Worm (Caenorhabditis elegans) whole organism, L1 larva: ENCODE data around the gene best-19.

Source experiments
- ces-1 ChIP-seq: fragments of 150-350 bp; optimal IDR thresholded peaks from 2 replicates; lab custom pipeline; 2014; ENCODE audit warnings: missing biosample characterization, missing genetic modification reagents, missing genetic modification characterization
- egl-27 ChIP-seq, 2 experiments: fragments of 150-350 bp in 1 of 2; sonication (generic microtip); optimal IDR thresholded peaks; 3 replicates each; lab custom pipeline; 2017 to 2018; ENCODE audit warnings: missing biosample characterization in 2 of 2, missing genetic modification characterization in 2 of 2, missing genetic modification reagents in 2 of 2
- lin-13 ChIP-seq: fragments of 150-350 bp; optimal IDR thresholded peaks from 2 replicates; lab custom pipeline; 2014; ENCODE audit warnings: missing biosample characterization, missing genetic modification reagents, missing genetic modification characterization
- lsy-2 ChIP-seq, 2 experiments: fragments of 150-350 bp; optimal IDR thresholded peaks; 2 replicates each; lab custom pipeline; 2014; ENCODE audit warnings: missing biosample characterization in 2 of 2, missing genetic modification characterization in 2 of 2
- nhr-19 ChIP-seq: fragments of 200-800 bp; sonication (Bioruptor generic); conservative IDR thresholded peaks from 2 replicates; pipeline ENCODE4 v1.3.6; 2022; ENCODE audit warnings: missing genetic modification characterization, missing compliant biosample characterization
- ztf-11 ChIP-seq, 2 experiments: sonication (generic microtip); optimal IDR thresholded peaks; 2 replicates each; lab custom pipeline; 2016 to 2017; ENCODE audit warnings: missing genetic modification characterization in 2 of 2, missing biosample characterization in 1 of 2, missing compliant biosample characterization in 1 of 2

DNA sequence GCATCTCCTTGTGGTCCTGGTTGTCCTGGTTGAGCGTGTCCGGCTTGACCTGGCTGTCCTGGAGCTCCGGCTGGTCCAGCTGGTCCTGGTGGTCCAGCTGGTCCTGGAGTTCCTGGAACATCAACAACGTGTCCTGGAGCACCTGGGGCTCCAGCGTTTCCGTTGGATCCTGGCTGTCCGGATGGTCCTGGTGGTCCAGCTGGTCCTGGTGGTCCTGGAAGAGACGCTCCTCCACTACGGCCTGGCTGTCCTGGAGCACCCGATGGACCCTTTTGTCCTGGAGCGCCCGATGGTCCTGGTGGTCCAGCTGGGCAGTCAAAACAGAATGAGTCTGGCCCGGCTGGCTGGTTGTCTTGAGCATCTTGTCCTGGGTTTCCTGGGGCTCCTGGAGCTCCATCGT lies 42.2 kb downstream of the best-19 start:
- TF ChIP-seq ztf-11 (tag; optimal IDR thresholded peaks at IDR 0.05; lab: Kevin White, UChicago) (no peak), lsy-2 (tag; optimal IDR thresholded peaks at IDR 0.05; lab: Kevin White, UChicago) (no peak), egl-27 (tag; optimal IDR thresholded peaks at IDR 0.05; lab: Kevin White, UChicago) (no peak), nhr-19 (no peak), lin-13 (GFP tag; lab: Kevin White, UChicago) (no peak), ces-1 (GFP tag; lab: Kevin White, UChicago) (no peak)
